Fruit fly (Drosophila melanogaster): Measurements from ENCODE around the gene CG5151.

DNA sequence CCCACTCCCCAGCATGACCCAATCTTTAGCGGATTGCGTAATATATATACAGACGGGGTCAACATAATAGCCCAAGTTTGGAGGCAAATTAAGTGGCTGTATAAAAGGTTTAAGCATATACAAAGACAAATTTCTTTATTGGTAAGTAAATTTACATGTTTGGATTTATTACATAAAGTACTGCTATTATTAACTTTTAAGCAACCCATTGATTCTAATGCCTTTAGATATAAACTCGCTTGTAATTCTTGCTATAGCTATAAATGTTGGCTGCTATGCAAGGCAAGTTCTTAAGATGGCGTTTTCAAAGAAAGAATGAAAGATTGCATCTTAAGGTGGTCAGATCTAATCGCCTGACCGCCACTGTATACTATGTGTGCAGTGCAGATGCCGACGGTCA is 38.0 kb upstream of the CG5151 start:
- no peak for TF ChIP-seq CG34376 (GFP tag; optimal IDR thresholded peaks at IDR 0.05)
- TF ChIP-seq ewg (GFP tag; optimal IDR thresholded peaks at IDR 0.05), result no peak
- TF ChIP-seq NC2β (GFP tag; optimal IDR thresholded peaks at IDR 0.05), result no peak
- TF ChIP-seq fd96Cb (tag; optimal IDR thresholded peaks at IDR 0.05), result no peak
- TF ChIP-seq fu2 (GFP tag; optimal IDR thresholded peaks at IDR 0.05), result no peak
- TF ChIP-seq CG13287 (GFP tag; IDR thresholded peaks at IDR 0.05; ENCODE audit: partially characterized antibody), result no peak
- TF ChIP-seq CG15696 (tag; optimal IDR thresholded peaks at IDR 0.05), result no peak
- no peak for TF ChIP-seq tll (GFP tag; optimal IDR thresholded peaks at IDR 0.05)
- no peak for TF ChIP-seq vfl (GFP tag; optimal IDR thresholded peaks at IDR 0.05)
- TF ChIP-seq CG18262 (tag; optimal IDR thresholded peaks at IDR 0.05), result peak; percentile 33
- no peak for TF ChIP-seq CG4404 (GFP tag; IDR thresholded peaks at IDR 0.05)
- TF ChIP-seq h (optimal IDR thresholded peaks at IDR 0.05), result no peak
- TF ChIP-seq CG32532 (GFP tag; IDR thresholded peaks at IDR 0.05), result no peak
